Worm (Caenorhabditis elegans): Measurements from ENCODE around the gene nhr-239.
A peak's percentile ranks its signal among the peaks of the same experiment; 100 is the strongest.

The nhr-239 gene

ce11 chrIII:2535122-2535521, 26.4 kb upstream of the nhr-239 start (continued):
- no peak for TF ChIP-seq let-526 (GFP tag; IDR thresholded peaks at IDR 0.05)
- TF ChIP-seq zfh-2 (GFP tag; conservative IDR thresholded peaks at IDR 0.05): peak; percentile 94

ce11 chrIII:2540520-2540919, 21.0 kb upstream of the nhr-239 start:
- TF ChIP-seq chd-7 (tag; optimal IDR thresholded peaks at IDR 0.05): no peak
- TF ChIP-seq F33H1.4 (GFP tag; IDR thresholded peaks at IDR 0.05): no peak
- TF ChIP-seq tbx-9 (tag; optimal IDR thresholded peaks at IDR 0.05; ENCODE audit: borderline replicate concordance): no peak
- TF ChIP-seq nfya-2 (GFP tag; IDR thresholded peaks at IDR 0.05): no peak
- TF ChIP-seq aptf-2 (GFP tag; conservative IDR thresholded peaks at IDR 0.05): no peak
- TF ChIP-seq Y53F4B.3 (GFP tag; IDR thresholded peaks at IDR 0.05): no peak
- TF ChIP-seq bed-2 (GFP tag; IDR thresholded peaks at IDR 0.05): no peak
- TF ChIP-seq F39B2.1 (GFP tag; IDR thresholded peaks at IDR 0.05): no peak
- no peak for TF ChIP-seq hlh-26 (GFP tag; conservative IDR thresholded peaks at IDR 0.05)
- TF ChIP-seq ceh-91 (GFP tag; IDR thresholded peaks at IDR 0.05): no peak
- no peak for TF ChIP-seq madf-3 (GFP tag; IDR thresholded peaks at IDR 0.05)

- TF ChIP-seq mxl-1 (tag; optimal IDR thresholded peaks at IDR 0.05) (no peak), nfyb-1 (GFP tag; IDR thresholded peaks at IDR 0.05) (peak; percentile 94), hsf-1 (GFP tag; IDR thresholded peaks at IDR 0.05) (peak; percentile 63; the same call in 1 of the 2 replicates), Y56A3A.18 (GFP tag; IDR thresholded peaks at IDR 0.05) (no peak), lsy-27 (tag; optimal IDR thresholded peaks at IDR 0.05; ENCODE audit: borderline replicate concordance, insufficient read depth) (no peak), him-1 (tag; optimal IDR thresholded peaks at IDR 0.05) (peak; percentile 39), ceh-79 (tag; optimal IDR thresholded peaks at IDR 0.05) (no peak)
Observed at ce11 chrIII:2546298-2546697, 15.2 kb upstream of the nhr-239 start.

ce11 chrIII:2549620-2550019, 11.9 kb upstream of the nhr-239 start, which contains the start of gene feh-1:
TSS of gene feh-1 (plus strand) at chrIII:2549920.
- TF ChIP-seq nfyb-1 (GFP tag; IDR thresholded peaks at IDR 0.05): no peak
- no peak for TF ChIP-seq F37B4.10 (GFP tag; IDR thresholded peaks at IDR 0.05)
- no peak for TF ChIP-seq chd-7 (tag; optimal IDR thresholded peaks at IDR 0.05)
- TF ChIP-seq hlh-12 (tag; optimal IDR thresholded peaks at IDR 0.05): no peak
- no peak for TF ChIP-seq snpc-1.1 (tag; optimal IDR thresholded peaks at IDR 0.05; ENCODE audit: insufficient read depth)
- no peak for TF ChIP-seq mel-28 (tag; optimal IDR thresholded peaks at IDR 0.05; ENCODE audit: borderline replicate concordance)
- TF ChIP-seq snpc-3.4 (tag; optimal IDR thresholded peaks at IDR 0.05): no peak
- TF ChIP-seq nhr-179 (tag; optimal IDR thresholded peaks at IDR 0.05): no peak
- TF ChIP-seq K12H6.12 (tag; optimal IDR thresholded peaks at IDR 0.05): no peak
- no peak for TF ChIP-seq nfya-2 (GFP tag; IDR thresholded peaks at IDR 0.05)
- no peak for TF ChIP-seq lsl-1 (GFP tag; optimal IDR thresholded peaks at IDR 0.05)
- TF ChIP-seq lin-26 (GFP tag; IDR thresholded peaks at IDR 0.05): no peak
- no peak for TF ChIP-seq lag-1 (GFP tag; IDR thresholded peaks at IDR 0.05)
- no peak for TF ChIP-seq ztf-18 (tag; optimal IDR thresholded peaks at IDR 0.05)
- no peak for TF ChIP-seq pbrm-1 (GFP tag; IDR thresholded peaks at IDR 0.05)
- TF ChIP-seq bed-2 (GFP tag; IDR thresholded peaks at IDR 0.05): no peak
- TF ChIP-seq ceh-40 (GFP tag; IDR thresholded peaks at IDR 0.05): no peak

- no peak for TF ChIP-seq madf-8 (GFP tag; conservative IDR thresholded peaks at IDR 0.05)
- peak; percentile 4 for TF ChIP-seq atf-7 (tag; optimal IDR thresholded peaks at IDR 0.05)
Observed at ce11 chrIII:2551981-2552380, 9.5 kb upstream of the nhr-239 start.

Measured in whole organism, young adult.